Worm (Caenorhabditis elegans): ENCODE data around the gene dct-5.

dct-5 gene

ce11 chrII:5387217-5387616 lies 49.5 kb downstream of the dct-5 start, which contains the start of gene ccpp-6:
Gene ccpp-6, minus strand, starts transcription at chrII:5387317.
- no peak for TF ChIP-seq W03F9.2 (tag; optimal IDR thresholded peaks at IDR 0.05)
- TF ChIP-seq him-1 (tag; optimal IDR thresholded peaks at IDR 0.05), result no peak
- TF ChIP-seq dao-5 (tag; optimal IDR thresholded peaks at IDR 0.05), result no peak
